Fruit fly (Drosophila melanogaster): ENCODE data around the gene CG7542.

dm6 chr3L:17588686-17589085 is 39.1 kb downstream of the CG7542 start:
- TF ChIP-seq spab (GFP tag; optimal IDR thresholded peaks at IDR 0.05) (no peak), CG11762 (GFP tag; optimal IDR thresholded peaks at IDR 0.05; ENCODE audit: insufficient read depth) (no peak), CG16779 (tag; optimal IDR thresholded peaks at IDR 0.05) (no peak), svp (GFP tag) (no peak)
